Worm (Caenorhabditis elegans): ENCODE measurements around the gene spp-7.
A peak's percentile ranks its signal among the peaks of the same experiment; 100 is the strongest.

spp-7 gene

DNA sequence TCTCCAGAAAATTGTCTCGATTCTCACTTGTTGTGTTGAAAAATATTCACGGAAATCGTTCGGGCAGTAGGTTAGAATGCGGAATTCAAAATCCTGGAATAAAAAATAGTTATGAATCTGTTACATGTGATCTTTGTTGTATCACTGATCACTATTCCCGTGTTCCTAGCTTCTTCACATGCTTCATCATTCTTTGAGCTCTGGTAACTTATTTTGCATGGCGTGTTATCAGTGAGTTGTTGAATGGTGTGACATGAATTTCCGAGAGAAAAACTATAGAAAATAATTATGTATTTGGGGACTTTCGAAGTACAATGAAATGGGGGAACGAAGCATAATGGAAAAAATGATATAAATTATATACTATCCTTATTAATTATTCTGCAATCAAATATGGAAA lies 22.0 kb downstream of the spp-7 start (continued):
- no peak for TF ChIP-seq Y53G8AR.9 (GFP tag; conservative IDR thresholded peaks at IDR 0.05)
- no peak for TF ChIP-seq C17E4.6 (GFP tag; IDR thresholded peaks at IDR 0.05)
- TF ChIP-seq dox-1 (GFP tag; IDR thresholded peaks at IDR 0.05), result no peak
- TF ChIP-seq ZK185.1 (tag; optimal IDR thresholded peaks at IDR 0.05; ENCODE audit: poor library complexity, severe bottlenecking), result no peak
- TF ChIP-seq rcor-1 (GFP tag; IDR thresholded peaks at IDR 0.05), result no peak
- no peak for TF ChIP-seq ets-4 (GFP tag; optimal IDR thresholded peaks at IDR 0.05)
- TF ChIP-seq madf-3 (GFP tag; IDR thresholded peaks at IDR 0.05), result no peak
- TF ChIP-seq athp-1 (tag; optimal IDR thresholded peaks at IDR 0.05), result no peak
- no peak for TF ChIP-seq ztf-25 (GFP tag; IDR thresholded peaks at IDR 0.05)
- no peak for TF ChIP-seq F37B4.10 (GFP tag; IDR thresholded peaks at IDR 0.05)
- no peak for TF ChIP-seq hmg-20 (GFP tag; IDR thresholded peaks at IDR 0.05)
- TF ChIP-seq nfya-1 (tag; optimal IDR thresholded peaks at IDR 0.05; ENCODE audit: borderline replicate concordance, insufficient read depth), result no peak
- TF ChIP-seq lsl-1 (GFP tag; optimal IDR thresholded peaks at IDR 0.05), result no peak
- no peak for TF ChIP-seq ceh-100 (GFP tag; IDR thresholded peaks at IDR 0.05)
- no peak for TF ChIP-seq sea-2 (GFP tag; IDR thresholded peaks at IDR 0.05)
- TF ChIP-seq egl-18 (GFP tag; IDR thresholded peaks at IDR 0.05), result no peak
- no peak for TF ChIP-seq Y95B8A.8 (GFP tag; IDR thresholded peaks at IDR 0.05)
- TF ChIP-seq tbx-9 (tag; optimal IDR thresholded peaks at IDR 0.05; ENCODE audit: borderline replicate concordance), result no peak
- no peak for TF ChIP-seq rec-8 (tag; optimal IDR thresholded peaks at IDR 0.05)
- TF ChIP-seq mcd-1 (GFP tag; IDR thresholded peaks at IDR 0.05), result no peak
- TF ChIP-seq aptf-3 (GFP tag; IDR thresholded peaks at IDR 0.05), result no peak
- no peak for TF ChIP-seq snpc-4 (GFP tag; optimal IDR thresholded peaks at IDR 0.05)
- peak in 1 of 4 experiments; percentile 45 for TF ChIP-seq snpc-4 (tag; optimal IDR thresholded peaks at IDR 0.05)
- no peak for TF ChIP-seq fkh-3 (tag; optimal IDR thresholded peaks at IDR 0.05)

DNA sequence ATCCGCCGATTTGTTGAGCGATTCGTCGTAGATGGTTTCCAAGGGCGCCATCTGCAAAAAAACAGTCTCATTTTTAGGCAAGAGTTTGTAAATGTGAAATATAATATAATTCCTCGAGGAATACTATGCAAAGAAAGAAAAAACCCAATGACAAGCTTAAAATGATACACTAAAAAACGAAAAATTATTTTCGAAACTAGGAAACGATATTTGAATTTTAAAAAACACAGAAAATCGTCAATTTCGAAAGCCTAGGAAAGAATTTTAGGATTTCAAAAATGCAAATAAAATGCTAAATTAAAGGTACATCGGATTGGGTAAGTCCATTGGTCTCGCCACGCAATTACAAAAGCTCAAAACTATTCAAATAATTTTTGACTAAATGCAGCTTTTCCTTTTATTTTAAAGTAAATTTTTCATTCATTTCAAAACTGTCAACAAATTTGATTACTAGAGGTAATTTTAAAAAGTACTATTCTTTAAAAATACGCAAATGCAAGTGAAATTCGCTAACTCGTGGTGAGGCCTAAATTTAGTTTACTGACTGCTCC lies 24.0 kb downstream of the spp-7 start, which contains the start of the genes htp-1 and ZK616.5:
Gene htp-1 (minus strand): TSS at position 51 of the 551 bp plus-strand sequence.
Gene ZK616.5 (plus strand): TSS at position 423 of the 551 bp plus-strand sequence.
- TF ChIP-seq athp-1 (tag; optimal IDR thresholded peaks at IDR 0.05) (no peak), lir-1 (GFP tag; conservative IDR thresholded peaks at IDR 0.05) (no peak), ztf-6 (GFP tag; IDR thresholded peaks at IDR 0.05) (no peak), lag-1 (GFP tag; IDR thresholded peaks at IDR 0.05) (no peak), D2030.7 (GFP tag; IDR thresholded peaks at IDR 0.05) (no peak), hlh-26 (GFP tag; conservative IDR thresholded peaks at IDR 0.05) (no peak), madf-10 (tag; optimal IDR thresholded peaks at IDR 0.05) (no peak), ceh-100 (GFP tag; IDR thresholded peaks at IDR 0.05) (no peak), attf-3 (GFP tag; conservative IDR thresholded peaks at IDR 0.05) (no peak), nhr-179 (tag; optimal IDR thresholded peaks at IDR 0.05) (no peak), F52B5.7 (tag; optimal IDR thresholded peaks at IDR 0.05) (no peak), F49E8.2 (tag; optimal IDR thresholded peaks at IDR 0.05; ENCODE audit: insufficient read depth) (peak; percentile 7), lsl-1 (GFP tag; optimal IDR thresholded peaks at IDR 0.05) (peak; percentile 79), efl-1 (GFP tag; optimal IDR thresholded peaks at IDR 0.05) (no peak), dpff-1 (tag; optimal IDR thresholded peaks at IDR 0.05) (no peak), snpc-4 (GFP tag; optimal IDR thresholded peaks at IDR 0.05) (no peak), snpc-4 (tag; optimal IDR thresholded peaks at IDR 0.05) (peak in 3 of 4 experiments; percentile 19 to 67 (median 63)), F33H1.4 (GFP tag; IDR thresholded peaks at IDR 0.05) (peak; percentile 67), madf-6 (GFP tag; IDR thresholded peaks at IDR 0.05) (peak; percentile 41; the same call in 1 of the 2 replicates)

Data from whole organism, young adult.